Worm (Caenorhabditis elegans) whole organism, midembryonic: ENCODE measurements around the gene str-78.

Experiments used
- T22C8.4 ChIP-seq: fragments of 200-800 bp; sonication (Bioruptor generic); IDR thresholded peaks from 2 replicates; pipeline ENCODE4 v1.3.6; 2022; ENCODE audit warnings: missing genetic modification characterization, missing compliant biosample characterization
- cog-1 ChIP-seq: sonication (generic microtip); optimal IDR thresholded peaks from 2 replicates; lab custom pipeline; 2016; ENCODE audit warnings: missing genetic modification characterization, missing compliant biosample characterization
- flt-1 ChIP-seq: fragments of 200-800 bp; sonication (Bioruptor generic); IDR thresholded peaks from 2 replicates; pipeline ENCODE4 v1.3.6; 2022; ENCODE audit warnings: missing genetic modification characterization, missing compliant biosample characterization
- klf-2 ChIP-seq: fragments of 200-800 bp; sonication (Bioruptor generic); conservative IDR thresholded peaks from 2 replicates; pipeline ENCODE4 v1.3.6; 2022; ENCODE audit warnings: missing genetic modification reagents, missing genetic modification characterization, missing compliant biosample characterization
- med-1 ChIP-seq: sonication (generic microtip); optimal IDR thresholded peaks from 2 replicates; lab custom pipeline; 2017; ENCODE audit warnings: missing genetic modification characterization, mild to moderate bottlenecking, missing compliant biosample characterization, antibody characterized with exemption, missing genetic modification reagents; ENCODE audit not compliant: insufficient read depth
- tab-1 ChIP-seq: fragments of 200-800 bp; sonication (Bioruptor generic); IDR thresholded peaks from 2 replicates; pipeline ENCODE4 v1.3.6; 2022; ENCODE audit warnings: missing genetic modification characterization, missing compliant biosample characterization
- ztf-23 ChIP-seq: fragments of 200-800 bp; sonication (Bioruptor generic); IDR thresholded peaks from 2 replicates; pipeline ENCODE4 v1.3.6; 2022; ENCODE audit warnings: missing genetic modification reagents, missing genetic modification characterization, missing compliant biosample characterization
- ztf-29 ChIP-seq: fragments of 200-800 bp; sonication (Bioruptor generic); IDR thresholded peaks from 2 replicates; pipeline ENCODE4 v1.3.6; 2022; ENCODE audit warnings: missing genetic modification reagents, missing genetic modification characterization, missing compliant biosample characterization

- TF ChIP-seq cog-1 (tag; lab: Kevin White, UChicago) (no peak), tab-1 (no peak), flt-1 (no peak), ztf-29 (GFP tag; lab: Robert Waterston, UW) (no peak), med-1 (GFP tag; lab: Kevin White, UChicago) (no peak), klf-2 (GFP tag; lab: Robert Waterston, UW) (no peak), T22C8.4 (GFP tag; lab: Robert Waterston, UW) (no peak), ztf-23 (GFP tag; lab: Robert Waterston, UW) (no peak)
Observed at ce11 chrIV:15103224-15103679, 43.8 kb downstream of the str-78 start, which contains the start of gene srt-44.
